Worm (Caenorhabditis elegans) whole organism, L2 larva: ENCODE measurements around the gene E01G6.1.
A peak's percentile ranks its signal among the peaks of the same experiment; 100 is the strongest.

ENCODE experiments used
- C34F6.9 ChIP-seq: fragments of 150-350 bp; optimal IDR thresholded peaks from 2 replicates; lab custom pipeline; 2014; ENCODE audit warnings: missing biosample characterization, missing genetic modification characterization
- R02D3.7 ChIP-seq: fragments of 150-350 bp; optimal IDR thresholded peaks from 2 replicates; lab custom pipeline; 2014; ENCODE audit warnings: missing biosample characterization, missing genetic modification characterization
- Y55F3AM.14 ChIP-seq: fragments of 200-800 bp; sonication (Bioruptor generic); optimal IDR thresholded peaks from 2 replicates; lab custom pipeline; 2018; ENCODE audit warnings: mild to moderate bottlenecking, missing genetic modification characterization, missing compliant biosample characterization
- ZK546.5 ChIP-seq: sonication (generic microtip); optimal IDR thresholded peaks from 2 replicates; lab custom pipeline; 2017; ENCODE audit warnings: missing biosample characterization, missing genetic modification characterization
- alr-1 ChIP-seq: fragments of 150-350 bp; optimal IDR thresholded peaks from 2 replicates; lab custom pipeline; 2014; ENCODE audit warnings: missing biosample characterization, missing genetic modification characterization
- aly-2 ChIP-seq: fragments of 150-350 bp; optimal IDR thresholded peaks from 2 replicates; lab custom pipeline; 2014; ENCODE audit warnings: missing biosample characterization, missing genetic modification characterization
- blmp-1 ChIP-seq: sonication (generic microtip); optimal IDR thresholded peaks from 2 replicates; lab custom pipeline; 2017; ENCODE audit warnings: missing genetic modification characterization, mild to moderate bottlenecking, missing compliant biosample characterization, antibody characterized with exemption, moderate library complexity; ENCODE audit not compliant: insufficient read depth
- ceh-16 ChIP-seq: fragments of 150-350 bp; optimal IDR thresholded peaks from 2 replicates; lab custom pipeline; 2014; ENCODE audit warnings: missing biosample characterization, missing genetic modification characterization
- crh-2 ChIP-seq: sonication (generic microtip); optimal IDR thresholded peaks from 2 replicates; lab custom pipeline; 2017; ENCODE audit warnings: missing biosample characterization, missing genetic modification characterization
- dmd-4 ChIP-seq: sonication (generic microtip); optimal IDR thresholded peaks from 2 replicates; lab custom pipeline; 2017; ENCODE audit warnings: missing biosample characterization, missing genetic modification characterization
- egl-27 ChIP-seq: sonication (generic microtip); optimal IDR thresholded peaks from 3 replicates; lab custom pipeline; 2017; ENCODE audit warnings: missing biosample characterization, missing genetic modification reagents, missing genetic modification characterization
- elt-1 ChIP-seq: fragments of 150-350 bp; optimal IDR thresholded peaks from 2 replicates; lab custom pipeline; 2014; ENCODE audit warnings: missing biosample characterization, missing genetic modification characterization
- elt-3 ChIP-seq: sonication (generic microtip); optimal IDR thresholded peaks from 2 replicates; lab custom pipeline; 2017; ENCODE audit warnings: missing biosample characterization, missing genetic modification characterization
- fos-1 ChIP-seq: fragments of 150-350 bp; optimal IDR thresholded peaks from 2 replicates; lab custom pipeline; 2014; ENCODE audit warnings: missing biosample characterization, missing genetic modification characterization
- gmeb-1 ChIP-seq: fragments of 150-350 bp; optimal IDR thresholded peaks from 2 replicates; lab custom pipeline; 2014; ENCODE audit warnings: missing biosample characterization, missing genetic modification characterization
- lin-11 ChIP-seq: fragments of 150-350 bp; sonication (generic microtip); optimal IDR thresholded peaks from 2 replicates; lab custom pipeline; 2014; ENCODE audit warnings: missing biosample characterization, missing genetic modification characterization, inconsistent platforms, mixed read lengths
- lin-39 ChIP-seq: fragments of 150-350 bp; optimal IDR thresholded peaks from 2 replicates; lab custom pipeline; 2014; ENCODE audit warnings: missing biosample characterization, missing genetic modification reagents, missing genetic modification characterization
- lsy-2 ChIP-seq, 2 experiments: fragments of 150-350 bp in 1 of 2; sonication (generic microtip) in 1 of 2; optimal IDR thresholded peaks; 2 replicates each; lab custom pipeline; 2014 to 2017; ENCODE audit warnings: missing biosample characterization in 2 of 2, missing genetic modification characterization in 2 of 2
- mab-5 ChIP-seq: fragments of 150-350 bp; optimal IDR thresholded peaks from 2 replicates; lab custom pipeline; 2014; ENCODE audit warnings: missing biosample characterization, missing genetic modification characterization
- mbf-1 ChIP-seq: sonication (generic microtip); optimal IDR thresholded peaks from 2 replicates; lab custom pipeline; 2017; ENCODE audit warnings: missing biosample characterization, missing genetic modification characterization
- nhr-10 ChIP-seq: sonication (generic microtip); optimal IDR thresholded peaks from 2 replicates; lab custom pipeline; 2017; ENCODE audit warnings: missing biosample characterization, missing genetic modification characterization
- nhr-11 ChIP-seq: fragments of 150-350 bp; optimal IDR thresholded peaks from 2 replicates; lab custom pipeline; 2014; ENCODE audit warnings: missing biosample characterization, missing genetic modification characterization
- nhr-12 ChIP-seq: fragments of 150-350 bp; optimal IDR thresholded peaks from 2 replicates; lab custom pipeline; 2014; ENCODE audit warnings: missing biosample characterization, missing genetic modification characterization
- nhr-21 ChIP-seq: fragments of 150-350 bp; optimal IDR thresholded peaks from 2 replicates; lab custom pipeline; 2014; ENCODE audit warnings: missing biosample characterization, missing genetic modification characterization
- nhr-23 ChIP-seq: fragments of 150-350 bp; optimal IDR thresholded peaks from 2 replicates; lab custom pipeline; 2014; ENCODE audit warnings: missing biosample characterization, missing genetic modification reagents, missing genetic modification characterization
- nhr-237 ChIP-seq: fragments of 150-350 bp; optimal IDR thresholded peaks from 2 replicates; lab custom pipeline; 2014; ENCODE audit warnings: missing biosample characterization, missing genetic modification characterization
- nhr-25 ChIP-seq: fragments of 150-350 bp; sonication (generic microtip); optimal IDR thresholded peaks from 3 replicates; lab custom pipeline; 2014; ENCODE audit warnings: missing biosample characterization, missing genetic modification characterization
- nhr-77 ChIP-seq: fragments of 150-350 bp; optimal IDR thresholded peaks from 2 replicates; lab custom pipeline; 2014; ENCODE audit warnings: missing biosample characterization, missing genetic modification characterization
- peb-1 ChIP-seq: fragments of 150-350 bp; optimal IDR thresholded peaks from 2 replicates; lab custom pipeline; 2014; ENCODE audit warnings: missing biosample characterization, missing genetic modification characterization
- skn-1 ChIP-seq: sonication (generic microtip); optimal IDR thresholded peaks from 2 replicates; lab custom pipeline; 2017; ENCODE audit warnings: missing biosample characterization, missing genetic modification characterization
- sma-3 ChIP-seq: sonication (generic microtip); optimal IDR thresholded peaks from 2 replicates; lab custom pipeline; 2016; ENCODE audit warnings: missing genetic modification reagents, missing genetic modification characterization, missing compliant biosample characterization
- sma-9 ChIP-seq, 2 experiments: fragments of 150-350 bp in 1 of 2; sonication (generic microtip) in 1 of 2; optimal IDR thresholded peaks; 2 replicates each; lab custom pipeline; 2014 to 2016; ENCODE audit warnings: missing genetic modification characterization in 2 of 2, mild to moderate bottlenecking in 1 of 2, missing biosample characterization in 1 of 2, missing compliant biosample characterization in 1 of 2, missing genetic modification reagents in 1 of 2, moderate library complexity in 1 of 2
- unc-39 ChIP-seq: fragments of 150-350 bp; optimal IDR thresholded peaks from 2 replicates; lab custom pipeline; 2014; ENCODE audit warnings: missing biosample characterization, missing genetic modification characterization
- zag-1 ChIP-seq: fragments of 150-350 bp; optimal IDR thresholded peaks from 2 replicates; lab custom pipeline; 2014; ENCODE audit warnings: missing biosample characterization, missing genetic modification characterization
- ztf-1 ChIP-seq: fragments of 200-800 bp; sonication (Bioruptor generic); conservative IDR thresholded peaks from 2 replicates; pipeline ENCODE4 v1.3.6; 2022; ENCODE audit warnings: missing genetic modification characterization, missing compliant biosample characterization
- ztf-4 ChIP-seq: fragments of 150-350 bp; optimal IDR thresholded peaks from 2 replicates; lab custom pipeline; 2014; ENCODE audit warnings: missing biosample characterization, missing genetic modification characterization

E01G6.1 gene

ce11 chrX:12222723-12223122 is 38.0 kb upstream of the E01G6.1 start:
- no peak for TF ChIP-seq mab-5 (tag; lab: Kevin White, UChicago)

ce11 chrX:12225970-12226369 is 34.7 kb upstream of the E01G6.1 start, which contains the start of gene cest-9.1:
cest-9.1 (plus strand) TSS chrX:12226182.
- peak; percentile 57 for TF ChIP-seq fos-1
- no peak for TF ChIP-seq egl-27 (tag; lab: Kevin White, UChicago)

ce11 chrX:12227130-12227529 is 33.6 kb upstream of the E01G6.1 start:
- no peak for TF ChIP-seq zag-1 (tag; lab: Kevin White, UChicago)
- no peak for TF ChIP-seq C34F6.9
- no peak for TF ChIP-seq elt-1 (tag; lab: Kevin White, UChicago)
- no peak for TF ChIP-seq unc-39 (tag; lab: Kevin White, UChicago)
- no peak for TF ChIP-seq mbf-1 (tag; lab: Kevin White, UChicago)
- TF ChIP-seq Y55F3AM.14 (GFP tag; lab: Kevin White, UChicago), result no peak
- no peak for TF ChIP-seq elt-3 (tag; lab: Kevin White, UChicago)
- TF ChIP-seq nhr-25 (tag; lab: Kevin White, UChicago), result no peak
- TF ChIP-seq lin-39 (tag; lab: Kevin White, UChicago), result no peak
- no peak for TF ChIP-seq crh-2 (tag; lab: Kevin White, UChicago)
- no peak for TF ChIP-seq mab-5 (tag; lab: Kevin White, UChicago)
- no peak for TF ChIP-seq sma-9 (GFP tag; optimal IDR thresholded peaks at IDR 0.05; lab: Kevin White, UChicago)
- TF ChIP-seq sma-9 (tag; optimal IDR thresholded peaks at IDR 0.05; lab: Kevin White, UChicago), result no peak
- TF ChIP-seq aly-2 (tag; lab: Kevin White, UChicago), result no peak
- no peak for TF ChIP-seq nhr-12 (tag; lab: Kevin White, UChicago)
- TF ChIP-seq, all 48 proteins: peak for 0

DNA sequence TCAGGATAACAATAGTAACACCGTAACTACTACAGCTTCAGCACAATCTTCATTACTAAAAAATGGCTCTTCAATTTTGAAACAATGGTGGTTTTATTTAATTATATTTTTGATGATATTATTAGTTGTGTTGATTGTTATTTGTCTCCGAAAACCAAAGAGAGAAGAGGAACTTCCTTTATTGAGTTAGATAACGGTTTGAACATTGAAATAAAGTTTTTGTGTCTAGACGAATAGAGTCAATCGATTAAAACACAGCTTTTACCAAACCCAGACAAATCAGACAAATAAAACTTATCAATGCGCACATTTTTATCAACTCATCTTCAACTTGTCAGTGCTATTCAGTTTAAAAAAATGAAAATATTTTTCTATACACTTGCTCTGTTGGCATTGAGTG is 31.0 kb upstream of the E01G6.1 start, which contains the start of gene cest-7:
cest-7 (plus strand) TSS at position 301 of the 400 bp plus-strand sequence.
- TF ChIP-seq nhr-77, result no peak
- TF ChIP-seq gmeb-1 (tag; lab: Kevin White, UChicago), result no peak
- no peak for TF ChIP-seq peb-1 (tag; lab: Kevin White, UChicago)
- TF ChIP-seq egl-27 (tag; lab: Kevin White, UChicago), result no peak
- TF ChIP-seq skn-1 (tag; lab: Kevin White, UChicago), result no peak
- TF ChIP-seq dmd-4, result no peak
- TF ChIP-seq aly-2 (tag; lab: Kevin White, UChicago), result no peak
- no peak for TF ChIP-seq lsy-2 (tag; optimal IDR thresholded peaks at IDR 0.05; lab: Kevin White, UChicago)
- no peak for TF ChIP-seq C34F6.9
- TF ChIP-seq R02D3.7 (tag; lab: Kevin White, UChicago), result no peak
- no peak for TF ChIP-seq blmp-1 (tag; lab: Kevin White, UChicago)
- no peak for TF ChIP-seq nhr-23
- TF ChIP-seq nhr-237 (tag; lab: Kevin White, UChicago), result no peak
- TF ChIP-seq sma-9 (GFP tag; optimal IDR thresholded peaks at IDR 0.05; lab: Kevin White, UChicago), result no peak
- TF ChIP-seq sma-9 (tag; optimal IDR thresholded peaks at IDR 0.05; lab: Kevin White, UChicago), result no peak
- TF ChIP-seq elt-1 (tag; lab: Kevin White, UChicago), result no peak
- no peak for TF ChIP-seq nhr-10 (tag; lab: Kevin White, UChicago)
- no peak for TF ChIP-seq fos-1

DNA sequence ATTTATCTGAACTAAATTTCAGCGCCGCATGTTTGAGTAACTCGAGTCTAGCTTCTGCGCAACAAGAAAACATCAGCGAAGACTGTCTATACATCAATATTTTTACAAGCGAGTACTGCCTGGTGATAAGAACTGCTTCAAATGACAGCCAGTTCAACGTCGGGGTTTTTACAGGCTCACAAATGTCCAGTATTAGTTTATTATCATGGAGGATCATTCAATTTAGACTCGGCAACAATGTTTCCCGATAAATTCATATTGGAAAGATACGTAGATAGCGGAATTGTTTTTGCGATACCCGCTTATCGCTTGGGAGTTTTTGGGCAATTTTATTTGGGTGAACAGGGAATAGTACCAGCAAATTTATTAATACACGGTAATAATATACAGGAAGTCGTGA is 30.3 kb upstream of the E01G6.1 start:
- TF ChIP-seq nhr-77 (no peak), fos-1 (peak; percentile 11)

- TF ChIP-seq skn-1 (tag; lab: Kevin White, UChicago) (no peak), fos-1 (peak; percentile 39), crh-2 (tag; lab: Kevin White, UChicago) (peak; percentile 6), sma-3 (no peak)
- TF ChIP-seq, all 48 proteins: peak for 2
Observed at ce11 chrX:12234424-12234823, 26.3 kb upstream of the E01G6.1 start.

DNA sequence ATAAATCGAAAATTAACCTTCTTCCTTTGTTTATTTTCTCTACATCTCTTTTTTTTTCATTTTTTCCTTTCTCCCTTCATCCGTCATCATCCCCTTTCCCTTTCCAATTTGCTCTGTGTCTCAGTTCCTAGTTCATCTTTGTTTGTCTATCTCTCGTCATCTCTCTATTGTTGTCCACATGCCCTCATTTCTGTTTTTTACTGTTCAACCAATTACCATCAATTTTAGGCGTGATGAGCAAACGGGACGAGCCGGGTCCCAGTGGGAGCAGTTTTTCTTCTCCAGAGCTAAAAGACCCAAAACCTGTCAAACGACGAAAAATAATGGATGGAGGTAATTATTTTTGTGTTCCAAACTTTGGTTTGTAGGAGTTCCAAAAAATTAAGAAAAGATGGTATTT is 25.3 kb upstream of the E01G6.1 start, which contains the start of gene C23H4.6:
C23H4.6 (plus strand) TSS at position 219 of the 400 bp plus-strand sequence.
- TF ChIP-seq unc-39 (tag; lab: Kevin White, UChicago), result no peak
- TF ChIP-seq mbf-1 (tag; lab: Kevin White, UChicago), result no peak
- TF ChIP-seq sma-3, result no peak
- TF ChIP-seq ceh-16 (tag; lab: Kevin White, UChicago), result no peak
- no peak for TF ChIP-seq blmp-1 (tag; lab: Kevin White, UChicago)
- no peak for TF ChIP-seq dmd-4
- TF ChIP-seq egl-27 (tag; lab: Kevin White, UChicago), result no peak
- no peak for TF ChIP-seq ztf-1 (GFP tag; lab: Robert Waterston, UW)
- no peak for TF ChIP-seq nhr-25 (tag; lab: Kevin White, UChicago)
- TF ChIP-seq peb-1 (tag; lab: Kevin White, UChicago), result no peak
- no peak for TF ChIP-seq C34F6.9
- no peak for TF ChIP-seq ZK546.5 (tag; lab: Kevin White, UChicago)
- TF ChIP-seq nhr-21, result no peak
- TF ChIP-seq lin-11, result no peak
- TF ChIP-seq nhr-11, result no peak
- no peak for TF ChIP-seq alr-1 (tag; lab: Kevin White, UChicago)
- no peak for TF ChIP-seq elt-1 (tag; lab: Kevin White, UChicago)
- no peak for TF ChIP-seq ztf-4 (tag; lab: Kevin White, UChicago)
